Fruit fly (Drosophila melanogaster) whole organism, embryonic: Measurements from ENCODE around the gene CycE.

Source experiments
- CG1024 ChIP-seq: fragments of 200-800 bp; sonication (Bioruptor generic); IDR thresholded peaks from 2 replicates; pipeline ENCODE4 v1.3.6; 2022; ENCODE audit warnings: missing biosample characterization, missing genetic modification characterization
- CG11093 ChIP-seq: fragments of 200-800 bp; sonication (Bioruptor generic); IDR thresholded peaks from 3 replicates; pipeline ENCODE4 v1.3.6; 2022; ENCODE audit warnings: missing biosample characterization, missing genetic modification characterization
- CG13296 ChIP-seq: fragments of 200-800 bp; sonication (Bioruptor generic); optimal IDR thresholded peaks from 3 replicates; lab custom pipeline; 2018; ENCODE audit warnings: missing biosample characterization, mild to moderate bottlenecking, missing genetic modification characterization
- CG14441 ChIP-seq: fragments of 200-800 bp; sonication (Bioruptor generic); IDR thresholded peaks from 2 replicates; pipeline ENCODE4 v1.3.6; 2022; ENCODE audit warnings: missing biosample characterization, missing genetic modification characterization
- CG2129 ChIP-seq: fragments of 200-800 bp; sonication (Bioruptor generic); IDR thresholded peaks from 2 replicates; pipeline ENCODE4 v1.3.6; 2022; ENCODE audit warnings: missing biosample characterization, missing genetic modification characterization; ENCODE audit not compliant: partially characterized antibody
- CG2678 ChIP-seq: fragments of 200-800 bp; sonication (Bioruptor generic); optimal IDR thresholded peaks from 3 replicates; lab custom pipeline; 2019; ENCODE audit warnings: missing biosample characterization, mild to moderate bottlenecking, missing genetic modification characterization, moderate library complexity
- CG2875 ChIP-seq: fragments of 200-800 bp; sonication (Bioruptor generic); optimal IDR thresholded peaks from 2 replicates; lab custom pipeline; 2017; ENCODE audit warnings: missing biosample characterization, mild to moderate bottlenecking, missing genetic modification characterization, missing genetic modification reagents
- CG2889 ChIP-seq: fragments of 200-800 bp; sonication (Bioruptor generic); IDR thresholded peaks from 3 replicates; pipeline ENCODE4 v1.3.6; 2022; ENCODE audit warnings: missing biosample characterization, missing genetic modification characterization
- CG31224 ChIP-seq: fragments of 200-800 bp; sonication (Bioruptor generic); IDR thresholded peaks from 2 replicates; pipeline ENCODE4 v1.3.6; 2022; ENCODE audit warnings: missing biosample characterization, missing genetic modification characterization
- CG31365 ChIP-seq: fragments of 200-800 bp; sonication (Bioruptor generic); optimal IDR thresholded peaks from 2 replicates; lab custom pipeline; 2018; ENCODE audit warnings: missing biosample characterization, mild to moderate bottlenecking, missing genetic modification characterization
- CG34422 ChIP-seq: fragments of 200-800 bp; sonication (Bioruptor generic); IDR thresholded peaks from 3 replicates; pipeline ENCODE4 v1.3.6; 2022; ENCODE audit warnings: missing biosample characterization, missing genetic modification characterization
- CG3847 ChIP-seq: fragments of 200-800 bp; sonication (Bioruptor generic); IDR thresholded peaks from 2 replicates; pipeline ENCODE4 v1.3.6; 2022; ENCODE audit warnings: missing biosample characterization, missing genetic modification characterization
- CG4360 ChIP-seq: fragments of 200-800 bp; sonication (Bioruptor generic); IDR thresholded peaks from 2 replicates; pipeline ENCODE4 v1.3.6; 2022; ENCODE audit warnings: missing biosample characterization, missing genetic modification characterization
- CG4617 ChIP-seq: fragments of 200-800 bp; sonication (Bioruptor generic); optimal IDR thresholded peaks from 3 replicates; lab custom pipeline; 2016; ENCODE audit warnings: missing biosample characterization, missing genetic modification characterization, borderline replicate concordance
- CG6175 ChIP-seq: fragments of 200-800 bp; sonication (Bioruptor generic); IDR thresholded peaks from 3 replicates; pipeline ENCODE4 v1.3.6; 2022; ENCODE audit warnings: missing biosample characterization, missing genetic modification characterization
- CG6689 ChIP-seq: fragments of 200-800 bp; sonication (Bioruptor generic); IDR thresholded peaks from 2 replicates; pipeline ENCODE4 v1.3.6; 2022; ENCODE audit warnings: missing biosample characterization, missing genetic modification characterization
- CG6813 ChIP-seq: fragments of 200-800 bp; sonication (Bioruptor generic); optimal IDR thresholded peaks from 2 replicates; lab custom pipeline; 2017; ENCODE audit warnings: missing biosample characterization, missing genetic modification characterization, mild to moderate bottlenecking, moderate library complexity, missing genetic modification reagents
- CG6854 ChIP-seq: fragments of 200-800 bp; sonication (Bioruptor generic); optimal IDR thresholded peaks from 3 replicates; lab custom pipeline; 2017; ENCODE audit warnings: missing biosample characterization, mild to moderate bottlenecking, missing genetic modification characterization
- CG9727 ChIP-seq: fragments of 200-800 bp; sonication (Bioruptor generic); optimal IDR thresholded peaks from 3 replicates; lab custom pipeline; 2017; ENCODE audit warnings: missing biosample characterization, mild to moderate bottlenecking, missing genetic modification characterization
- Doc3 ChIP-seq: fragments of 200-800 bp; sonication (Bioruptor generic); IDR thresholded peaks from 3 replicates; pipeline ENCODE4 v1.3.6; 2022; ENCODE audit warnings: missing biosample characterization, missing genetic modification characterization; ENCODE audit not compliant: partially characterized antibody
- ERR ChIP-seq: fragments of 200-800 bp; sonication (Bioruptor generic); optimal IDR thresholded peaks from 2 replicates; lab custom pipeline; 2016; ENCODE audit warnings: missing biosample characterization, missing genetic modification characterization
- Elba2 ChIP-seq: fragments of 200-800 bp; sonication (Bioruptor generic); optimal IDR thresholded peaks from 3 replicates; lab custom pipeline; 2016; ENCODE audit warnings: missing biosample characterization, missing genetic modification characterization
- HLH54F ChIP-seq: fragments of 200-800 bp; sonication (Bioruptor generic); optimal IDR thresholded peaks from 3 replicates; lab custom pipeline; 2016; ENCODE audit warnings: missing biosample characterization, missing genetic modification characterization
- HmgZ ChIP-seq: fragments of 200-800 bp; sonication (Bioruptor generic); optimal IDR thresholded peaks from 2 replicates; lab custom pipeline; 2018; ENCODE audit warnings: missing biosample characterization, mild to moderate bottlenecking, missing genetic modification characterization
- Jarid2 ChIP-seq: fragments of 200-800 bp; sonication (Bioruptor generic); optimal IDR thresholded peaks from 3 replicates; lab custom pipeline; 2017; ENCODE audit warnings: mild to moderate bottlenecking, missing biosample characterization, missing genetic modification reagents, missing genetic modification characterization
- Mrtf ChIP-seq: fragments of 200-800 bp; sonication (Bioruptor generic); IDR thresholded peaks from 3 replicates; pipeline ENCODE4 v1.3.6; 2022; ENCODE audit warnings: missing biosample characterization, missing genetic modification characterization
- Neu2 ChIP-seq: fragments of 200-800 bp; sonication (Bioruptor generic); optimal IDR thresholded peaks from 3 replicates; lab custom pipeline; 2016; ENCODE audit warnings: missing biosample characterization, missing genetic modification characterization, borderline replicate concordance
- Opbp ChIP-seq: fragments of 200-800 bp; sonication (Bioruptor generic); IDR thresholded peaks from 3 replicates; pipeline ENCODE4 v1.3.6; 2022; ENCODE audit warnings: missing biosample characterization, missing genetic modification characterization; ENCODE audit not compliant: partially characterized antibody
- Poxn ChIP-seq: fragments of 200-800 bp; sonication (Bioruptor generic); IDR thresholded peaks from 2 replicates; pipeline ENCODE4 v1.3.6; 2022; ENCODE audit warnings: missing biosample characterization, missing genetic modification characterization
- Scr ChIP-seq: fragments of 200-800 bp; sonication (Bioruptor generic); IDR thresholded peaks from 2 replicates; pipeline ENCODE4 v1.3.6; 2022; ENCODE audit warnings: missing biosample characterization, missing genetic modification characterization; ENCODE audit not compliant: partially characterized antibody
- Sin3A ChIP-seq: fragments of >200 bp; optimal IDR thresholded peaks from 2 replicates; lab custom pipeline; 2018
- Ssrp ChIP-seq: fragments of 200-800 bp; sonication (Bioruptor generic); optimal IDR thresholded peaks from 2 replicates; lab custom pipeline; 2018; ENCODE audit warnings: missing biosample characterization, mild to moderate bottlenecking, missing genetic modification characterization, moderate library complexity
- TFAM ChIP-seq: fragments of 200-800 bp; sonication (Bioruptor generic); optimal IDR thresholded peaks from 2 replicates; lab custom pipeline; 2017; ENCODE audit warnings: missing biosample characterization, missing genetic modification characterization, inconsistent platforms
- Xrp1 ChIP-seq: fragments of 200-800 bp; sonication (Bioruptor generic); IDR thresholded peaks from 2 replicates; pipeline ENCODE4 v1.3.6; 2022; ENCODE audit warnings: missing biosample characterization, missing genetic modification characterization
- ara ChIP-seq: fragments of 200-800 bp; sonication (Bioruptor generic); IDR thresholded peaks from 2 replicates; pipeline ENCODE4 v1.3.6; 2022; ENCODE audit warnings: missing biosample characterization, missing genetic modification characterization
- caup ChIP-seq: fragments of 200-800 bp; sonication (Bioruptor generic); optimal IDR thresholded peaks from 3 replicates; lab custom pipeline; 2017; ENCODE audit warnings: missing biosample characterization, mild to moderate bottlenecking, missing genetic modification characterization, moderate library complexity; ENCODE audit not compliant: severe bottlenecking
- danr ChIP-seq: fragments of 200-800 bp; sonication (Bioruptor generic); IDR thresholded peaks from 2 replicates; pipeline ENCODE4 v1.3.6; 2022; ENCODE audit warnings: missing biosample characterization, missing genetic modification characterization
- gce ChIP-seq: fragments of 200-800 bp; sonication (Bioruptor generic); IDR thresholded peaks from 3 replicates; pipeline ENCODE4 v1.3.6; 2022; ENCODE audit warnings: missing biosample characterization, missing genetic modification characterization
- hbn ChIP-seq: fragments of 200-800 bp; sonication (Bioruptor generic); IDR thresholded peaks from 2 replicates; pipeline ENCODE4 v1.3.6; 2022; ENCODE audit warnings: missing biosample characterization, missing genetic modification characterization; ENCODE audit not compliant: partially characterized antibody
- lmd ChIP-seq: fragments of 200-800 bp; sonication (Bioruptor generic); IDR thresholded peaks from 2 replicates; pipeline ENCODE4 v1.3.6; 2022; ENCODE audit warnings: missing biosample characterization, missing genetic modification characterization
- luna ChIP-seq: fragments of 200-800 bp; sonication (Bioruptor generic); optimal IDR thresholded peaks from 2 replicates; lab custom pipeline; 2016; ENCODE audit warnings: missing biosample characterization, missing genetic modification characterization
- mirr ChIP-seq: fragments of 200-800 bp; sonication (Bioruptor generic); optimal IDR thresholded peaks from 3 replicates; lab custom pipeline; 2018; ENCODE audit warnings: missing biosample characterization, mild to moderate bottlenecking, missing genetic modification characterization
- nmo ChIP-seq: fragments of 200-800 bp; sonication (Bioruptor generic); optimal IDR thresholded peaks from 2 replicates; lab custom pipeline; 2018; ENCODE audit warnings: missing biosample characterization, mild to moderate bottlenecking, missing genetic modification characterization, moderate library complexity
- rib ChIP-seq: fragments of 200-800 bp; sonication (Bioruptor generic); IDR thresholded peaks from 2 replicates; pipeline ENCODE4 v1.3.6; 2022; ENCODE audit warnings: missing biosample characterization, missing genetic modification characterization
- ro ChIP-seq: fragments of 200-800 bp; sonication (Bioruptor generic); IDR thresholded peaks from 2 replicates; pipeline ENCODE4 v1.3.6; 2022; ENCODE audit warnings: missing biosample characterization, missing genetic modification characterization
- run ChIP-seq: fragments of 200-800 bp; sonication (Bioruptor generic); optimal IDR thresholded peaks from 3 replicates; lab custom pipeline; 2018; ENCODE audit warnings: missing biosample characterization, mild to moderate bottlenecking, missing genetic modification characterization
- slp2 ChIP-seq: fragments of 200-800 bp; sonication (Bioruptor generic); optimal IDR thresholded peaks from 2 replicates; lab custom pipeline; 2016; ENCODE audit warnings: missing biosample characterization, missing genetic modification characterization
- tin ChIP-seq: fragments of 200-800 bp; sonication (Bioruptor generic); optimal IDR thresholded peaks from 3 replicates; lab custom pipeline; 2016; ENCODE audit warnings: missing biosample characterization, missing genetic modification characterization

The CycE gene

DNA sequence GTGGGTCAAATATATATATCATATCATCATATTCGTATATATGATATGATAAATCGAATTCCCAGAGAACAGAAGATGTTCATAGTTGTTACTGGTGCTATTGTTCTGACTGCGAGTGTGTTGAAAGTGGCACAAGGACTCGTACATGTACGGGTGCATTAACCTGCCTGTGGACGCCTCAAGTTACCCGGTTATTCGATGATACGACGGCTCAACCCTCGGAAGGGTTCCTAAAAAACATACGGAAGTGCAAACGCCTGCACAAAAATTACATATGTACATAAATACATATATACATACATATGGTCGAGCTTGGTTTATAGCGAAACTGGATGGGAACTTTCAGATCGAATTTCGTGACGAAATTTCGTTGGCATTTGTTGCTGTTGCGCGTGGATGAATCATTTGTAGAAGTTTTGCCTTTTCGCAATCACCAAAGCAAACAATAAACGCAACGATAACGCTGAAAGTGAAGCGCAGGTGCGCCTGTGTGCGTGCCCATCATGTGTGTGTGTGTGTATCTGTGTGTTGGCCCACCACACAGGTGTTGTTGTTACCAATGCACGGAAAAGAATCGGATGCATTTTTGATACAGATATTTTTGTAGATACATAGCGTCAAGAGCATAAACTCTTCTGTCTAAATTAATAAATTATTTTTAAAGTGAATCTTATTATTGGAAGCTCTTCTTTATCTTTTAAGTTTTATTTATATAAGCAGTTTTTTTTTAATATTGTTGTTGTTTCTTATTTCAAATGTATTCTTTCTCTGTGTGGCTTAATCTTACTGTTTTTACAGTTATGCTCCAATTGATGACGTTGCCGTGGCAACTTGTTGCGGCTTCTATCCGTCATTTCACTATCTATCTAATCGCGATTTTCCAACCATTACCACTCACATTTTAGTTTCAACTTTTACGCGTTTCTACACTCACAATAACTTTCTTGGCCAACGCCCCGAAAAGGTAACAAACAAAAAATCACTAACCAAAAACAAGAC, 13.8 kb upstream of the CycE start (continued):
- TF ChIP-seq mirr (GFP tag; lab: Kevin White, UChicago), result no peak
- TF ChIP-seq Xrp1 (GFP tag; lab: Robert Waterston, UW), result peak; percentile 88
- TF ChIP-seq luna (GFP tag; lab: Kevin White, UChicago), result no peak
- peak; percentile 27; the same call in 1 of the 2 replicates for TF ChIP-seq ro (GFP tag; lab: Robert Waterston, UW)
- peak; percentile 75 for TF ChIP-seq CG14441
- TF ChIP-seq tin (GFP tag; lab: Kevin White, UChicago), result peak; percentile 55
- TF ChIP-seq run (tag; lab: Kevin White, UChicago), result no peak
- TF ChIP-seq HLH54F, result no peak
- TF ChIP-seq TFAM, result no peak
- TF ChIP-seq CG6175 (GFP tag; lab: Robert Waterston, UW), result no peak
- TF ChIP-seq CG2678 (tag; lab: Kevin White, UChicago), result peak; percentile 86
- peak; percentile 10 for TF ChIP-seq Elba2 (GFP tag; lab: Kevin White, UChicago)
- 0 out of 2 replicates have a peak, but pooled peaks have one; percentile 19 for TF ChIP-seq CG31224 (GFP tag; lab: Robert Waterston, UW)
- TF ChIP-seq CG6813 (GFP tag; lab: Kevin White, UChicago), result peak; percentile 23
- peak; percentile 80 for TF ChIP-seq CG9727 (GFP tag; lab: Kevin White, UChicago)
- TF ChIP-seq Neu2 (GFP tag; lab: Kevin White, UChicago), result no peak
- no peak for TF ChIP-seq Doc3 (GFP tag; lab: Robert Waterston, UW)
- TF ChIP-seq CG4617, result peak; percentile 3
- no peak for TF ChIP-seq ERR (GFP tag; lab: Kevin White, UChicago)
- no peak for TF ChIP-seq Opbp
- TF ChIP-seq caup (GFP tag; lab: Kevin White, UChicago), result peak; percentile 51
- peak; percentile 52; the same call in 2 of the 3 replicates for TF ChIP-seq CG11093
- peak; percentile 78 for TF ChIP-seq lmd (GFP tag; lab: Robert Waterston, UW)
- no peak for TF ChIP-seq slp2 (GFP tag; lab: Kevin White, UChicago)
- TF ChIP-seq Scr, result no peak
- peak; percentile 57 for TF ChIP-seq CG3847
- TF ChIP-seq HmgZ (tag; lab: Kevin White, UChicago), result no peak
- TF ChIP-seq CG1024, result peak; percentile 64
- TF ChIP-seq CG2129, result no peak
- peak; percentile 68 for TF ChIP-seq danr (GFP tag; lab: Robert Waterston, UW)
- TF ChIP-seq rib (GFP tag; lab: Robert Waterston, UW), result no peak
- TF ChIP-seq Jarid2 (GFP tag; lab: Kevin White, UChicago), result no peak
- TF ChIP-seq CG2875 (GFP tag; lab: Kevin White, UChicago), result peak; percentile 66
- TF ChIP-seq CG6854 (GFP tag; lab: Kevin White, UChicago), result no peak
- no peak for TF ChIP-seq CG31365 (tag; lab: Kevin White, UChicago)
- no peak for TF ChIP-seq Poxn (GFP tag; lab: Robert Waterston, UW)
- peak; percentile 32 for TF ChIP-seq CG13296 (GFP tag; lab: Kevin White, UChicago)
- peak; percentile 72 for TF ChIP-seq Ssrp (tag; lab: Kevin White, UChicago)
- TF ChIP-seq ara (GFP tag; lab: Robert Waterston, UW), result peak; percentile 83
- TF ChIP-seq CG6689 (GFP tag; lab: Robert Waterston, UW), result peak; percentile 87
- no peak for TF ChIP-seq Sin3A (lab: Kevin White, UChicago)
- peak; percentile 65; the same call in 1 of the 3 replicates for TF ChIP-seq gce
- TF ChIP-seq Mrtf (GFP tag; lab: Robert Waterston, UW), result no peak; the same call in 2 of the 3 replicates
- peak; percentile 69; the same call in 2 of the 3 replicates for TF ChIP-seq CG34422 (GFP tag; lab: Robert Waterston, UW)
- no peak for TF ChIP-seq hbn (GFP tag; lab: Robert Waterston, UW)
- peak; percentile 77 for TF ChIP-seq CG4360 (GFP tag; lab: Robert Waterston, UW)
- peak; percentile 81 for TF ChIP-seq nmo (GFP tag; lab: Kevin White, UChicago)
- TF ChIP-seq CG2889, result peak; percentile 58; the same call in 1 of the 3 replicates
